Fruit fly (Drosophila melanogaster) whole organism, embryonic: ENCODE measurements around the gene CG33281.
A peak's percentile ranks its signal among the peaks of the same experiment; 100 is the strongest.

Experiments used
- B-H2 ChIP-seq: fragments of 200-800 bp; sonication (Bioruptor generic); optimal IDR thresholded peaks from 2 replicates; lab custom pipeline; 2018; ENCODE audit warnings: missing biosample characterization, mild to moderate bottlenecking, missing genetic modification characterization
- Blimp-1 ChIP-seq: fragments of 200-800 bp; sonication (Bioruptor generic); optimal IDR thresholded peaks from 3 replicates; lab custom pipeline; 2018; ENCODE audit warnings: missing biosample characterization, missing genetic modification characterization, mild to moderate bottlenecking, moderate library complexity, missing genetic modification reagents
- CG10321 ChIP-seq: fragments of 200-800 bp; sonication (Bioruptor generic); IDR thresholded peaks from 2 replicates; pipeline ENCODE4 v1.3.6; 2022; ENCODE audit warnings: missing biosample characterization, missing genetic modification characterization
- CG10543 ChIP-seq: fragments of 200-800 bp; sonication (Bioruptor generic); optimal IDR thresholded peaks from 3 replicates; lab custom pipeline; 2017; ENCODE audit warnings: missing biosample characterization, mild to moderate bottlenecking, missing genetic modification characterization, moderate library complexity
- CG11560 ChIP-seq: fragments of 200-800 bp; sonication (Bioruptor generic); IDR thresholded peaks from 3 replicates; pipeline ENCODE4 v1.3.6; 2022; ENCODE audit warnings: missing biosample characterization, missing genetic modification characterization
- CG12769 ChIP-seq: fragments of 200-800 bp; sonication (Bioruptor generic); optimal IDR thresholded peaks from 2 replicates; lab custom pipeline; 2019; ENCODE audit warnings: missing biosample characterization, mild to moderate bottlenecking, missing genetic modification characterization, moderate library complexity
- CG17328 ChIP-seq: fragments of 200-800 bp; sonication (Bioruptor generic); IDR thresholded peaks from 2 replicates; pipeline ENCODE4 v1.3.6; 2022; ENCODE audit warnings: missing biosample characterization, missing genetic modification characterization
- CG2120 ChIP-seq: fragments of 200-800 bp; sonication (Bioruptor generic); optimal IDR thresholded peaks from 3 replicates; lab custom pipeline; 2016; ENCODE audit warnings: missing biosample characterization, missing genetic modification characterization
- CG2199 ChIP-seq: fragments of 200-800 bp; sonication (Bioruptor generic); IDR thresholded peaks from 3 replicates; pipeline ENCODE4 v1.3.6; 2022; ENCODE audit warnings: missing biosample characterization, missing genetic modification characterization
- CG3726 ChIP-seq: fragments of 200-800 bp; sonication (Bioruptor generic); IDR thresholded peaks from 3 replicates; pipeline ENCODE4, ENCODE4 v1.3.6; 2022; ENCODE audit warnings: missing biosample characterization, missing genetic modification characterization
- CG4617 ChIP-seq: fragments of 200-800 bp; sonication (Bioruptor generic); optimal IDR thresholded peaks from 3 replicates; lab custom pipeline; 2016; ENCODE audit warnings: missing biosample characterization, missing genetic modification characterization, borderline replicate concordance
- CG6254 ChIP-seq: fragments of 200-800 bp; sonication (Bioruptor generic); optimal IDR thresholded peaks from 3 replicates; lab custom pipeline; 2017; ENCODE audit warnings: mild to moderate bottlenecking, missing biosample characterization, missing genetic modification reagents, missing genetic modification characterization
- CG6272 ChIP-seq: fragments of 200-800 bp; sonication (Bioruptor generic); IDR thresholded peaks from 2 replicates; pipeline ENCODE4 v1.3.6; 2022; ENCODE audit warnings: missing biosample characterization, missing genetic modification characterization
- CG6791 ChIP-seq: fragments of 200-800 bp; sonication (Bioruptor generic); IDR thresholded peaks from 3 replicates; pipeline ENCODE4 v1.3.6; 2022; ENCODE audit warnings: missing biosample characterization, missing genetic modification characterization; ENCODE audit not compliant: partially characterized antibody
- D ChIP-seq, 2 experiments: fragments of 200-800 bp in 1 of 2; fragments of >200 bp in 1 of 2; sonication (Bioruptor generic) in 1 of 2; optimal IDR thresholded peaks; 2 replicates in 1 of 2; 3 replicates in 1 of 2; lab custom pipeline; 2017; ENCODE audit warnings: mild to moderate bottlenecking in 1 of 2, missing biosample characterization in 1 of 2, missing genetic modification characterization in 1 of 2, missing genetic modification reagents in 1 of 2
- Deaf1 ChIP-seq: fragments of 200-800 bp; optimal IDR thresholded peaks from 3 replicates; lab custom pipeline; 2019; ENCODE audit warnings: missing biosample characterization, mild to moderate bottlenecking, missing genetic modification characterization, moderate library complexity
- Ets97D ChIP-seq: fragments of 200-800 bp; sonication (Bioruptor generic); optimal IDR thresholded peaks from 3 replicates; lab custom pipeline; 2016; ENCODE audit warnings: missing biosample characterization, missing genetic modification characterization
- NFAT ChIP-seq: fragments of 200-800 bp; sonication (Bioruptor generic); IDR thresholded peaks from 2 replicates; pipeline ENCODE4 v1.3.6; 2022; ENCODE audit warnings: missing biosample characterization, missing genetic modification characterization
- Neu2 ChIP-seq: fragments of 200-800 bp; sonication (Bioruptor generic); optimal IDR thresholded peaks from 3 replicates; lab custom pipeline; 2016; ENCODE audit warnings: missing biosample characterization, missing genetic modification characterization, borderline replicate concordance
- NfI ChIP-seq: fragments of 200-800 bp; sonication (Bioruptor generic); optimal IDR thresholded peaks from 3 replicates; lab custom pipeline; 2018; ENCODE audit warnings: missing biosample characterization, mild to moderate bottlenecking, missing genetic modification characterization, moderate library complexity
- Opbp ChIP-seq: fragments of 200-800 bp; sonication (Bioruptor generic); IDR thresholded peaks from 3 replicates; pipeline ENCODE4 v1.3.6; 2022; ENCODE audit warnings: missing biosample characterization, missing genetic modification characterization; ENCODE audit not compliant: partially characterized antibody
- Optix ChIP-seq: fragments of 200-800 bp; sonication (Bioruptor generic); IDR thresholded peaks from 3 replicates; pipeline ENCODE4 v1.3.6; 2022; ENCODE audit warnings: missing biosample characterization, missing genetic modification characterization
- TFAM ChIP-seq: fragments of 200-800 bp; sonication (Bioruptor generic); optimal IDR thresholded peaks from 2 replicates; lab custom pipeline; 2017; ENCODE audit warnings: missing biosample characterization, missing genetic modification characterization, inconsistent platforms
- Taf1 ChIP-seq: fragments of 200-800 bp; sonication (Bioruptor generic); IDR thresholded peaks from 2 replicates; pipeline ENCODE4 v1.3.6; 2022; ENCODE audit warnings: missing biosample characterization, missing genetic modification characterization
- abd-A ChIP-seq: fragments of 200-800 bp; sonication (Bioruptor generic); optimal IDR thresholded peaks from 3 replicates; lab custom pipeline; 2019; ENCODE audit warnings: missing biosample characterization, mild to moderate bottlenecking, missing genetic modification characterization, moderate library complexity
- bbx ChIP-seq: fragments of 200-800 bp; sonication (Bioruptor generic); IDR thresholded peaks from 2 replicates; pipeline ENCODE4 v1.3.6; 2022; ENCODE audit warnings: missing biosample characterization, missing genetic modification characterization; ENCODE audit not compliant: partially characterized antibody
- bsh ChIP-seq, 2 experiments: fragments of 200-800 bp; sonication (Bioruptor generic); optimal IDR thresholded peaks; 2 replicates each; lab custom pipeline; 2017 to 2018; ENCODE audit warnings: mild to moderate bottlenecking in 2 of 2, missing biosample characterization in 2 of 2, missing genetic modification characterization in 2 of 2, moderate library complexity in 1 of 2
- chif ChIP-seq, 2 experiments: fragments of 200-800 bp; sonication (Bioruptor generic); optimal IDR thresholded peaks; 3 replicates each; lab custom pipeline; 2016; ENCODE audit warnings: missing biosample characterization in 2 of 2, missing genetic modification characterization in 2 of 2
- chinmo ChIP-seq: fragments of 200-800 bp; sonication (Bioruptor generic); IDR thresholded peaks from 4 replicates; pipeline ENCODE4 v1.3.6; 2022; ENCODE audit warnings: missing biosample characterization, missing genetic modification characterization; ENCODE audit not compliant: partially characterized antibody
- ci ChIP-seq: fragments of 200-800 bp; sonication (Bioruptor generic); IDR thresholded peaks from 3 replicates; pipeline ENCODE4 v1.3.6; 2022; ENCODE audit warnings: missing biosample characterization, missing genetic modification characterization
- corto ChIP-seq: fragments of 200-800 bp; sonication (Bioruptor generic); optimal IDR thresholded peaks from 2 replicates; lab custom pipeline; 2016; ENCODE audit warnings: missing biosample characterization, mild to moderate bottlenecking, missing genetic modification characterization, moderate library complexity
- crc ChIP-seq: fragments of 200-800 bp; sonication (Bioruptor generic); optimal IDR thresholded peaks from 2 replicates; lab custom pipeline; 2016; ENCODE audit warnings: missing biosample characterization, missing genetic modification characterization
- crol ChIP-seq: fragments of 200-800 bp; sonication (Bioruptor generic); IDR thresholded peaks from 2 replicates; pipeline ENCODE4 v1.3.6; 2022; ENCODE audit warnings: missing biosample characterization, missing genetic modification characterization
- dimm ChIP-seq: fragments of 200-800 bp; sonication (Bioruptor generic); IDR thresholded peaks from 2 replicates; pipeline ENCODE4 v1.3.6; 2022; ENCODE audit warnings: missing biosample characterization, missing genetic modification characterization
- dmrt99B ChIP-seq: fragments of 200-800 bp; sonication (Bioruptor generic); optimal IDR thresholded peaks from 2 replicates; lab custom pipeline; 2018; ENCODE audit warnings: missing biosample characterization, mild to moderate bottlenecking, missing genetic modification characterization, moderate library complexity
- gce ChIP-seq: fragments of 200-800 bp; sonication (Bioruptor generic); IDR thresholded peaks from 3 replicates; pipeline ENCODE4 v1.3.6; 2022; ENCODE audit warnings: missing biosample characterization, missing genetic modification characterization
- gsb-n ChIP-seq: fragments of 200-800 bp; sonication (Bioruptor generic); optimal IDR thresholded peaks from 3 replicates; lab custom pipeline; 2018; ENCODE audit warnings: missing biosample characterization, mild to moderate bottlenecking, missing genetic modification characterization
- kni ChIP-seq: fragments of 200-800 bp; sonication (Bioruptor generic); optimal IDR thresholded peaks from 3 replicates; lab custom pipeline; 2017; ENCODE audit warnings: mild to moderate bottlenecking, missing biosample characterization, missing genetic modification reagents, missing genetic modification characterization
- lov ChIP-seq, 2 experiments: fragments of 200-800 bp in 1 of 2; fragments of >200 bp in 1 of 2; sonication (Bioruptor generic) in 1 of 2; IDR thresholded peaks in 1 of 2; optimal IDR thresholded peaks in 1 of 2; 2 replicates in 1 of 2; 3 replicates in 1 of 2; pipeline versions ENCODE4 v1.3.6 to Lab custom; 2017 to 2022; ENCODE audit warnings: missing biosample characterization in 1 of 2, missing genetic modification characterization in 1 of 2
- p53 ChIP-seq: fragments of 200-800 bp; sonication (Bioruptor generic); optimal IDR thresholded peaks from 2 replicates; lab custom pipeline; 2016; ENCODE audit warnings: missing biosample characterization, missing genetic modification characterization
- peb ChIP-seq: fragments of 200-800 bp; sonication (Bioruptor generic); IDR thresholded peaks from 2 replicates; pipeline ENCODE4 v1.3.6; 2022; ENCODE audit warnings: missing biosample characterization, missing genetic modification characterization
- pho ChIP-seq: fragments of 200-800 bp; sonication (Bioruptor generic); optimal IDR thresholded peaks from 2 replicates; lab custom pipeline; 2016; ENCODE audit warnings: missing biosample characterization, missing genetic modification characterization
- pum ChIP-seq: fragments of 200-800 bp; sonication (Bioruptor generic); optimal IDR thresholded peaks from 2 replicates; lab custom pipeline; 2016; ENCODE audit warnings: missing biosample characterization, missing genetic modification characterization
- pzg ChIP-seq: fragments of 200-800 bp; sonication (Bioruptor generic); optimal IDR thresholded peaks from 3 replicates; lab custom pipeline; 2018; ENCODE audit warnings: missing biosample characterization, mild to moderate bottlenecking, missing genetic modification characterization, moderate library complexity
- ranshi ChIP-seq: fragments of 200-800 bp; sonication (Bioruptor generic); IDR thresholded peaks from 2 replicates; pipeline ENCODE4 v1.3.6; 2022; ENCODE audit warnings: missing biosample characterization, missing genetic modification characterization
- rib ChIP-seq: fragments of 200-800 bp; sonication (Bioruptor generic); IDR thresholded peaks from 2 replicates; pipeline ENCODE4 v1.3.6; 2022; ENCODE audit warnings: missing biosample characterization, missing genetic modification characterization
- sug ChIP-seq: fragments of 200-800 bp; optimal IDR thresholded peaks from 2 replicates; lab custom pipeline; 2019; ENCODE audit warnings: missing biosample characterization, mild to moderate bottlenecking, missing genetic modification characterization, moderate library complexity
- ttk ChIP-seq: fragments of 200-800 bp; sonication (Bioruptor generic); IDR thresholded peaks from 2 replicates; pipeline ENCODE4 v2.1.2; 2022; ENCODE audit warnings: missing biosample characterization, missing genetic modification characterization
- vvl ChIP-seq: fragments of 200-800 bp; sonication (Bioruptor generic); IDR thresholded peaks from 2 replicates; pipeline ENCODE4 v1.3.6; 2022; ENCODE audit warnings: missing biosample characterization, missing genetic modification characterization

The CG33281 gene

DNA sequence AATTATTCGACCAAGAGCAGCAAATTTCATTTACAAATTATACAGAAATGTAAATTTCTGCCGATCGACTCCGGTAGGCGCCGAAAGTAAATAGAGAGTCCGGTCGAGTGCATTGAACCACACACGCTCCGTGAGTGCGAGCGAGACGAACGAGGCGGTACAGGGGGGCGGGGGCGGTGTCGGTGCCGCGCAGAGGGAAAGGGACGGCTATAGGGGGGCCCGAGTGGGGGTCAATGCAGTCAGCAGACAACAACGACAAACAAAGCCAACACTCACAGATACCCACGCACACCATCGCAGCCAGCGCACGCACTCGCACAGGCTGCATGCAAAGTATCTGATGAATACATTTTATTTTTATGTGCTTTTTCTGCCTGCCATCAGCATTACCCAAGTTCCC, 15.4 kb downstream of the CG33281 start:
- TF ChIP-seq CG4617 (GFP tag; lab: Kevin White, UChicago) (no peak), bbx (GFP tag; lab: Robert Waterston, UW) (peak; percentile 28; the same call in 1 of the 2 replicates), Optix (GFP tag; lab: Robert Waterston, UW) (0 out of 3 replicates have a peak, but pooled peaks have one; percentile 38), Opbp (GFP tag; lab: Robert Waterston, UW) (0 out of 3 replicates have a peak, but pooled peaks have one; percentile 36), NfI (GFP tag; lab: Kevin White, UChicago) (no peak), ci (GFP tag; lab: Robert Waterston, UW) (peak; percentile 57; the same call in 2 of the 3 replicates), CG2199 (GFP tag; lab: Robert Waterston, UW) (0 out of 3 replicates have a peak, but pooled peaks have one; percentile 19), pum (no peak), gsb-n (tag; lab: Kevin White, UChicago) (no peak), dimm (GFP tag; lab: Robert Waterston, UW) (no peak), pho (GFP tag; lab: Kevin White, UChicago) (no peak), abd-A (tag; lab: Kevin White, UChicago) (peak; percentile 67), D (optimal IDR thresholded peaks at IDR 0.05; lab: Kevin White, UChicago) (no peak), D (GFP tag; optimal IDR thresholded peaks at IDR 0.05; lab: Kevin White, UChicago) (no peak), dmrt99B (tag; lab: Kevin White, UChicago) (no peak), kni (peak; percentile 75), Deaf1 (tag; lab: Kevin White, UChicago) (peak; percentile 31), B-H2 (GFP tag; lab: Kevin White, UChicago) (no peak), chinmo (0 out of 4 replicates have a peak, but pooled peaks have one; percentile 5), CG6254 (GFP tag; lab: Kevin White, UChicago) (no peak), vvl (GFP tag; lab: Robert Waterston, UW) (peak; percentile 91), crol (GFP tag; lab: Robert Waterston, UW) (peak; percentile 97), pzg (GFP tag; lab: Kevin White, UChicago) (no peak), CG6791 (GFP tag; lab: Robert Waterston, UW) (peak; percentile 42; the same call in 1 of the 3 replicates), NFAT (GFP tag; lab: Robert Waterston, UW) (no peak), CG2120 (GFP tag; lab: Kevin White, UChicago) (no peak), Ets97D (GFP tag; lab: Kevin White, UChicago) (no peak), CG3726 (GFP tag; lab: Robert Waterston, UW) (no peak), ranshi (GFP tag; lab: Robert Waterston, UW) (no peak), lov (optimal IDR thresholded peaks at IDR 0.05; lab: Kevin White, UChicago) (no peak), lov (GFP tag; IDR thresholded peaks at IDR 0.05; lab: Robert Waterston, UW) (0 out of 3 replicates have a peak, but pooled peaks have one; percentile 13), CG10543 (GFP tag; lab: Kevin White, UChicago) (peak; percentile 16), crc (no peak), ttk (GFP tag; lab: Robert Waterston, UW) (no peak; the same call in 1 of the 2 replicates), TFAM (GFP tag; lab: Kevin White, UChicago) (no peak), sug (peak; percentile 55), rib (GFP tag; lab: Robert Waterston, UW) (0 out of 2 replicates have a peak, but pooled peaks have one; percentile 28), p53 (no peak), corto (GFP tag; lab: Kevin White, UChicago) (no peak), gce (GFP tag; lab: Robert Waterston, UW) (peak; percentile 43; the same call in 1 of the 3 replicates), CG17328 (GFP tag; lab: Robert Waterston, UW) (peak; percentile 20; the same call in 1 of the 2 replicates), Blimp-1 (peak; percentile 18), bsh (GFP tag; optimal IDR thresholded peaks at IDR 0.05; lab: Kevin White, UChicago) (no peak), CG6272 (GFP tag; lab: Robert Waterston, UW) (0 out of 2 replicates have a peak, but pooled peaks have one; percentile 10), chif (GFP tag; optimal IDR thresholded peaks at IDR 0.05; lab: Kevin White, UChicago) (no peak), Neu2 (GFP tag; lab: Kevin White, UChicago) (no peak), CG10321 (GFP tag; lab: Robert Waterston, UW) (peak; percentile 91), Taf1 (GFP tag; lab: Robert Waterston, UW) (no peak), CG11560 (no peak), CG12769 (tag; lab: Kevin White, UChicago) (peak; percentile 3), peb (GFP tag; lab: Robert Waterston, UW) (no peak)
